Worm (Caenorhabditis elegans) whole organism, late embryonic: ENCODE measurements around the gene F59A7.11.

Experiments
- C38D4.7 ChIP-seq: fragments of 200-800 bp; sonication (Bioruptor generic); optimal IDR thresholded peaks from 2 replicates; lab custom pipeline; 2018; ENCODE audit warnings: mild to moderate bottlenecking, missing genetic modification characterization, moderate library complexity, missing compliant biosample characterization
- F13H6.1 ChIP-seq: sonication (generic microtip); optimal IDR thresholded peaks from 2 replicates; lab custom pipeline; 2016; ENCODE audit warnings: missing genetic modification characterization, missing compliant biosample characterization
- K02D7.2 ChIP-seq: sonication (generic microtip); optimal IDR thresholded peaks from 2 replicates; lab custom pipeline; 2017; ENCODE audit warnings: mild to moderate bottlenecking, missing genetic modification characterization, missing compliant biosample characterization
- K09A11.1 ChIP-seq: sonication (generic microtip); optimal IDR thresholded peaks from 2 replicates; lab custom pipeline; 2017; ENCODE audit warnings: antibody characterized with exemption, mild to moderate bottlenecking, missing genetic modification characterization, missing compliant biosample characterization; ENCODE audit not compliant: insufficient read depth
- T23F11.4 ChIP-seq: fragments of 200-800 bp; sonication (Bioruptor generic); optimal IDR thresholded peaks from 2 replicates; lab custom pipeline; 2018; ENCODE audit warnings: mild to moderate bottlenecking, missing genetic modification characterization, missing compliant biosample characterization
- Y22D7AL.16 ChIP-seq: sonication (generic microtip); optimal IDR thresholded peaks from 2 replicates; lab custom pipeline; 2016; ENCODE audit warnings: missing genetic modification characterization, missing compliant biosample characterization
- ceh-14 ChIP-seq: sonication (generic microtip); optimal IDR thresholded peaks from 2 replicates; lab custom pipeline; 2016; ENCODE audit warnings: missing genotype, missing genetic modification characterization, missing compliant biosample characterization
- ceh-18 ChIP-seq: sonication (generic microtip); optimal IDR thresholded peaks from 2 replicates; lab custom pipeline; 2016; ENCODE audit warnings: missing genetic modification characterization, missing compliant biosample characterization
- ceh-19 ChIP-seq: fragments of 200-800 bp; sonication (Bioruptor generic); optimal IDR thresholded peaks from 2 replicates; lab custom pipeline; 2018; ENCODE audit warnings: mild to moderate bottlenecking, missing genetic modification characterization, missing compliant biosample characterization
- ceh-22 ChIP-seq: sonication (generic microtip); optimal IDR thresholded peaks from 2 replicates; lab custom pipeline; 2017; ENCODE audit warnings: missing biosample characterization, missing genetic modification characterization
- ceh-24 ChIP-seq: sonication (generic microtip); optimal IDR thresholded peaks from 2 replicates; lab custom pipeline; 2016; ENCODE audit warnings: mild to moderate bottlenecking, missing genetic modification characterization, missing compliant biosample characterization
- ceh-30 ChIP-seq: fragments of 150-350 bp; optimal IDR thresholded peaks from 2 replicates; lab custom pipeline; 2014; ENCODE audit warnings: missing biosample characterization, missing genetic modification characterization
- ceh-31 ChIP-seq: sonication (generic microtip); optimal IDR thresholded peaks from 2 replicates; lab custom pipeline; 2016; ENCODE audit warnings: missing genetic modification characterization, missing compliant biosample characterization
- ceh-34 ChIP-seq: sonication (generic microtip); optimal IDR thresholded peaks from 2 replicates; lab custom pipeline; 2016; ENCODE audit warnings: mild to moderate bottlenecking, missing genetic modification characterization, missing compliant biosample characterization
- ceh-6 ChIP-seq: fragments of 200-800 bp; sonication (Bioruptor generic); optimal IDR thresholded peaks from 2 replicates; lab custom pipeline; 2018; ENCODE audit warnings: mild to moderate bottlenecking, missing genetic modification characterization, missing compliant biosample characterization
- che-1 ChIP-seq: sonication (generic microtip); optimal IDR thresholded peaks from 2 replicates; lab custom pipeline; 2016; ENCODE audit warnings: mild to moderate bottlenecking, missing genetic modification characterization, missing compliant biosample characterization
- dmd-4 ChIP-seq: sonication (generic microtip); optimal IDR thresholded peaks from 2 replicates; lab custom pipeline; 2016; ENCODE audit warnings: borderline replicate concordance, missing genetic modification characterization, missing compliant biosample characterization
- elt-2 ChIP-seq: sonication (generic microtip); optimal IDR thresholded peaks from 2 replicates; lab custom pipeline; 2016; ENCODE audit warnings: missing genetic modification reagents, missing genetic modification characterization, missing compliant biosample characterization
- ets-4 ChIP-seq: sonication (generic microtip); optimal IDR thresholded peaks from 2 replicates; lab custom pipeline; 2016; ENCODE audit warnings: missing genetic modification characterization, missing compliant biosample characterization
- fax-1 ChIP-seq: sonication (generic microtip); optimal IDR thresholded peaks from 2 replicates; lab custom pipeline; 2016; ENCODE audit warnings: missing genotype, missing genetic modification characterization, missing compliant biosample characterization
- fkh-10 ChIP-seq: fragments of 150-350 bp; optimal IDR thresholded peaks from 2 replicates; lab custom pipeline; 2014; ENCODE audit warnings: missing biosample characterization, missing genetic modification reagents, missing genetic modification characterization
- fkh-6 ChIP-seq: sonication (generic microtip); optimal IDR thresholded peaks from 2 replicates; lab custom pipeline; 2016; ENCODE audit warnings: missing genetic modification characterization, missing compliant biosample characterization
- hlh-30 ChIP-seq: sonication (generic microtip); optimal IDR thresholded peaks from 2 replicates; lab custom pipeline; 2017; ENCODE audit warnings: antibody characterized with exemption, missing genetic modification characterization, missing compliant biosample characterization; ENCODE audit not compliant: insufficient read depth
- hlh-6 ChIP-seq: sonication (generic microtip); optimal IDR thresholded peaks from 2 replicates; lab custom pipeline; 2016; ENCODE audit warnings: missing genotype, missing genetic modification characterization, missing compliant biosample characterization
- hlh-8 ChIP-seq: sonication (generic microtip); optimal IDR thresholded peaks from 2 replicates; lab custom pipeline; 2016; ENCODE audit warnings: missing genotype, missing genetic modification characterization, missing compliant biosample characterization
- lin-11 ChIP-seq: fragments of 200-800 bp; sonication (Bioruptor generic); optimal IDR thresholded peaks from 2 replicates; lab custom pipeline; 2018; ENCODE audit warnings: mild to moderate bottlenecking, missing genetic modification characterization, missing compliant biosample characterization
- nfya-1 ChIP-seq: sonication (generic microtip); optimal IDR thresholded peaks from 2 replicates; lab custom pipeline; 2017; ENCODE audit warnings: missing genetic modification characterization, mild to moderate bottlenecking, missing compliant biosample characterization, antibody characterized with exemption, moderate library complexity
- nhr-11 ChIP-seq: fragments of 150-350 bp; optimal IDR thresholded peaks from 2 replicates; lab custom pipeline; 2014; ENCODE audit warnings: missing biosample characterization, missing genetic modification characterization
- npax-4 ChIP-seq: sonication (generic microtip); optimal IDR thresholded peaks from 2 replicates; lab custom pipeline; 2016; ENCODE audit warnings: missing genetic modification characterization, missing compliant biosample characterization
- odd-2 ChIP-seq: sonication (generic microtip); optimal IDR thresholded peaks from 2 replicates; lab custom pipeline; 2017; ENCODE audit warnings: antibody characterized with exemption, mild to moderate bottlenecking, missing genetic modification characterization, missing compliant biosample characterization
- pag-3 ChIP-seq: sonication (generic microtip); optimal IDR thresholded peaks from 2 replicates; lab custom pipeline; 2016; ENCODE audit warnings: missing compliant biosample characterization, missing genetic modification characterization, borderline replicate concordance
- pax-1 ChIP-seq: fragments of 150-350 bp; optimal IDR thresholded peaks from 2 replicates; lab custom pipeline; 2014; ENCODE audit warnings: missing biosample characterization, missing genetic modification characterization
- pha-2 ChIP-seq: sonication (generic microtip); optimal IDR thresholded peaks from 2 replicates; lab custom pipeline; 2017; ENCODE audit warnings: mild to moderate bottlenecking, missing genetic modification characterization, missing compliant biosample characterization
- pha-4 ChIP-seq: fragments of 150-350 bp; optimal IDR thresholded peaks from 2 replicates; lab custom pipeline; 2018; ENCODE audit warnings: missing biosample characterization, missing genetic modification reagents, missing genetic modification characterization
- pqm-1 ChIP-seq: sonication (generic microtip); optimal IDR thresholded peaks from 2 replicates; lab custom pipeline; 2016; ENCODE audit warnings: missing genetic modification characterization, missing compliant biosample characterization
- pros-1 ChIP-seq: fragments of 150-350 bp; optimal IDR thresholded peaks from 2 replicates; lab custom pipeline; 2014; ENCODE audit warnings: missing biosample characterization, missing genetic modification reagents, missing genetic modification characterization
- sdc-2 ChIP-seq: sonication (generic microtip); optimal IDR thresholded peaks from 2 replicates; lab custom pipeline; 2016; ENCODE audit warnings: missing genotype, missing genetic modification characterization, missing compliant biosample characterization
- sox-4 ChIP-seq: sonication (generic microtip); optimal IDR thresholded peaks from 2 replicates; lab custom pipeline; 2017; ENCODE audit warnings: mild to moderate bottlenecking, missing genetic modification characterization, inconsistent platforms, missing compliant biosample characterization
- syd-9 ChIP-seq: sonication (generic microtip); optimal IDR thresholded peaks from 2 replicates; lab custom pipeline; 2016; ENCODE audit warnings: mild to moderate bottlenecking, missing genetic modification characterization, moderate library complexity, missing compliant biosample characterization
- tbx-7 ChIP-seq: sonication (generic microtip); optimal IDR thresholded peaks from 2 replicates; lab custom pipeline; 2016; ENCODE audit warnings: missing genotype, missing genetic modification characterization, missing compliant biosample characterization
- ttx-3 ChIP-seq: sonication (generic microtip); optimal IDR thresholded peaks from 2 replicates; lab custom pipeline; 2016; ENCODE audit warnings: missing genetic modification reagents, missing genetic modification characterization, missing compliant biosample characterization
- unc-42 ChIP-seq: sonication (generic microtip); optimal IDR thresholded peaks from 2 replicates; lab custom pipeline; 2016; ENCODE audit warnings: missing genotype, missing genetic modification characterization, missing compliant biosample characterization
- unc-55 ChIP-seq: sonication (generic microtip); optimal IDR thresholded peaks from 2 replicates; lab custom pipeline; 2017; ENCODE audit warnings: missing biosample characterization, missing genetic modification reagents, missing genetic modification characterization
- unc-86 ChIP-seq: sonication (generic microtip); optimal IDR thresholded peaks from 2 replicates; lab custom pipeline; 2016; ENCODE audit warnings: missing genetic modification characterization, missing compliant biosample characterization

F59A7.11 gene

DNA sequence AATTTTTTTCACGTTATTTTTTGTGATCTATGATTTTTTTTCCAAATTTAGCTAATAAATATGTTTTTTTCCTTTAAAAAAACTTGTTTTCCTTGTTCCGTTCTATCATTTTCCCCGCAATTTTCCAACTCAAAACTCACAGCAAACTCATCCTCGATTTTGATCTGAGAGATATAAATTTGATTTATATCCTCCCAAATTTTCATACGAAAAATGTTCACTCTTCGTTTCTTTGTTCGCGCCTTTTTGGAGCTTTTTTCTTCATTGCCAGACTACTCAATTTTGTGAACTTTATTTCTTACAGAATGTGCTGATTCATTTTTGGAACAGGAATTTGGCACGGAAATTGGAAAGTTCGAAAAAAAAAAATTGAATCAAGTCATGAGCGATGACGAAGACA, 5.0 kb upstream of the F59A7.11 start, which contains the start of gene F59A7.14:
Gene F59A7.14 (plus strand): TSS at position 301 of the 400 bp plus-strand sequence.
- TF ChIP-seq ets-4 (tag; lab: Kevin White, UChicago) = no peak
- no peak for TF ChIP-seq K09A11.1 (tag; lab: Kevin White, UChicago)
- no peak for TF ChIP-seq syd-9 (tag; lab: Kevin White, UChicago)
- TF ChIP-seq ceh-6 (GFP tag; lab: Kevin White, UChicago) = no peak
- no peak for TF ChIP-seq pax-1
- TF ChIP-seq ceh-22 (tag; lab: Kevin White, UChicago) = no peak
- TF ChIP-seq F13H6.1 (tag; lab: Kevin White, UChicago) = no peak
- TF ChIP-seq sdc-2 = no peak
- TF ChIP-seq sox-4 = no peak
- TF ChIP-seq Y22D7AL.16 (tag; lab: Kevin White, UChicago) = no peak
- no peak for TF ChIP-seq ceh-34 (tag; lab: Kevin White, UChicago)
- no peak for TF ChIP-seq ceh-30 (tag; lab: Kevin White, UChicago)
- TF ChIP-seq nhr-11 = no peak
- no peak for TF ChIP-seq unc-42 (tag; lab: Kevin White, UChicago)
- no peak for TF ChIP-seq pqm-1 (tag; lab: Kevin White, UChicago)
- TF ChIP-seq ceh-14 (tag; lab: Kevin White, UChicago) = no peak
- no peak for TF ChIP-seq fkh-10 (GFP tag; lab: Kevin White, UChicago)
- no peak for TF ChIP-seq T23F11.4 (GFP tag; lab: Kevin White, UChicago)

DNA sequence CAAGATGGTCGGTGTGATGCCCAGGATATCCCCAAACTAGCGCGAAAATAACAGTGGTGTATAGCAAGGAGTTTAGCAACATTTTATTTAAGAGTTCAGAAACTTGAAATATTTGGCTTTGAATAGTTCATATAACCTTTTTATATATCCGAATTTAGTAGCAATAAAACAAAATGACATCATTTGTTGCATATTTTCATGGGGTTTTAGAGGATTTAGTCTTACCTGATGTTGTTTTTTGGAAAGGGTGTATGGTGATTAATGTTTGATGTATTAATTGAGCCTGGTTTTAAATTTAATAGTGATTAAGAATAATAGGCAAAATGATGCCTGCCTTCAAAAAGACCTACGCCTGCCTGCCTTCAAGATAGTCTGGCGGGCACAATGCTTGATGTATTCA, 2.7 kb upstream of the F59A7.11 start, which contains the start of gene F59A7.2:
Gene F59A7.2 (minus strand): TSS at position 101 of the 400 bp plus-strand sequence.
- TF ChIP-seq K02D7.2 (tag; lab: Kevin White, UChicago) = no peak
- TF ChIP-seq hlh-30 (tag; lab: Kevin White, UChicago) = no peak
- TF ChIP-seq fax-1 (tag; lab: Kevin White, UChicago) = no peak
- TF ChIP-seq C38D4.7 = no peak
- TF ChIP-seq ceh-18 (tag; lab: Kevin White, UChicago) = no peak
- TF ChIP-seq pqm-1 (tag; lab: Kevin White, UChicago) = no peak
- TF ChIP-seq npax-4 (tag; lab: Kevin White, UChicago) = no peak
- TF ChIP-seq ceh-19 (GFP tag; lab: Kevin White, UChicago) = no peak
- TF ChIP-seq sdc-2 = no peak
- TF ChIP-seq che-1 (tag; lab: Kevin White, UChicago) = no peak
- no peak for TF ChIP-seq ceh-24 (tag; lab: Kevin White, UChicago)
- TF ChIP-seq ceh-6 (GFP tag; lab: Kevin White, UChicago) = no peak
- no peak for TF ChIP-seq hlh-6 (tag; lab: Kevin White, UChicago)
- no peak for TF ChIP-seq ceh-14 (tag; lab: Kevin White, UChicago)

DNA sequence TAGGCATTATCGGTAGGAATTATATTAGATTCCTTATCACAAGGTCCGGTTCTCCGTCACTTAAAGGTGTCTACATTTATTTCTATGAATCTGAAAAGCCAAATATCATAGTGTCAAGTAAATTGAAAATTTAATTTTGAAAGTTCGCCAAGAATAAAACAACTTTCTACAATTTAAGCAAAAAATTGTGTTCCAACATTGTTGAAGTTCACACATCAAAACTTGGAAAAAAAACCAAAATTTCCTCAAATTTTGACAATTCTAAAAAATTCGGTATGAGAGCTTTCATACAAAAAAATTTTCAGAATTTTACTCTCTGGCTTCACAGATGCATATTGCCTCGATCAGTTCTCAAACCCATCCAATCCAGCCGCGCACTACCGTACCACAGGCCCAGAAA, 1.9 kb downstream of the F59A7.11 start, which contains the start of gene F59A7.7:
Gene F59A7.7 (plus strand): TSS at position 301 of the 400 bp plus-strand sequence.
- no peak for TF ChIP-seq fax-1 (tag; lab: Kevin White, UChicago)
- TF ChIP-seq F13H6.1 (tag; lab: Kevin White, UChicago) = no peak
- no peak for TF ChIP-seq unc-86
- TF ChIP-seq odd-2 (tag; lab: Kevin White, UChicago) = no peak
- no peak for TF ChIP-seq ceh-24 (tag; lab: Kevin White, UChicago)
- no peak for TF ChIP-seq pros-1 (tag; lab: Kevin White, UChicago)
- TF ChIP-seq, all 69 proteins: peak for 0

DNA sequence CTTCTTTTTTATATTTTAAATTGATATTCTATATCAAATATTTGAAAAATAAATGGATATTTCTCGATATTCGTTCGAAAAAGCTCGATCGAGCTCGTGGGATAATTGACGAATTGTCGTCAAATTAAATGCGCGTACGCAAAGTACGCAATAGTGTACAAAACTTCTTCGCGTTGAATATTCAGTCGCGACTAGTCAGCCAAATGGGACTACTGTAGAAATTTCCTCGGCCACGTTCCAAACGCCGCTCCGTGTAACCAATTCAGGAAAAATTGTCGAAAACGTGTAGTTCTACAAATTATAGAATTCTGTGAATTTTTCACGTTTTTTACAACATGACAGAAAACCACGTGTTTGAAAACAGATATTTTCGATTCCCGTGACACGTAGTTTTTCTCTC, 5.3 kb downstream of the F59A7.11 start:
- TF ChIP-seq pax-1 = no peak
- TF ChIP-seq, all 69 proteins: peak for 0

DNA sequence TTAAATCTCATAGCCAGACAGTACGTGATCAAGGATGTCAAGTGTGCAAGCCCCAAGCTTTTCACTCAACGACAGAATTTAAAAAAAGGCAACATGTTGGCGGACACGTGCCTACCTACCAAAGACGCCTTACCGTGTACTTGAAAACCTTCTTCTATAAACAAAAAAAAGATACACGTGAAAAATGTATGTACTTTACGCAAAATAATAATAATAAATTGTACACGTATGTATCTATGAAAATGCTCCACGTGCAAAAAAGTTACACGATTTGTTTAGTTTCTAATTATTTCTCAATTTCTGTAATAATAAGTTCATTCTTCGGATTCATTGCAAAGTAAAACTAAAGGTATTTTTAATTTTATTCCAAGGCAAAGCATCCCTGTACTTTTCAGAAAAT, 9.1 kb downstream of the F59A7.11 start, which contains the start of gene cysl-4:
Gene cysl-4 (plus strand): TSS at position 301 of the 400 bp plus-strand sequence.
- TF ChIP-seq unc-55 (GFP tag; lab: Kevin White, UChicago) (no peak), ceh-6 (GFP tag; lab: Kevin White, UChicago) (no peak), odd-2 (tag; lab: Kevin White, UChicago) (no peak), ceh-14 (tag; lab: Kevin White, UChicago) (no peak), pha-4 (tag; lab: Kevin White, UChicago) (no peak), dmd-4 (tag; lab: Kevin White, UChicago) (no peak), ttx-3 (tag; lab: Kevin White, UChicago) (no peak), tbx-7 (tag; lab: Kevin White, UChicago) (no peak), nfya-1 (no peak), pha-2 (no peak), fkh-6 (tag; lab: Kevin White, UChicago) (no peak), pag-3 (no peak), elt-2 (tag; lab: Kevin White, UChicago) (no peak), ceh-31 (no peak), pax-1 (no peak), hlh-8 (tag; lab: Kevin White, UChicago) (no peak), lin-11 (tag; lab: Kevin White, UChicago) (no peak), ceh-30 (tag; lab: Kevin White, UChicago) (no peak), sox-4 (no peak), fax-1 (tag; lab: Kevin White, UChicago) (no peak)
